Worm (Caenorhabditis elegans): ENCODE measurements around the gene C07A12.7.

C07A12.7 gene

ce11 chrX:4567110-4567509 lies 45.2 kb upstream of the C07A12.7 start (continued):
- TF ChIP-seq ceh-62 (tag; optimal IDR thresholded peaks at IDR 0.05) (no peak), pqm-1 (tag; optimal IDR thresholded peaks at IDR 0.05) (peak; percentile 70), cey-2 (tag; optimal IDR thresholded peaks at IDR 0.05; ENCODE audit: borderline replicate concordance, insufficient read depth) (no peak), nhr-28 (tag; optimal IDR thresholded peaks at IDR 0.05) (peak; percentile 53), daf-16 (GFP tag; optimal IDR thresholded peaks at IDR 0.05) (no peak), daf-16 (tag; optimal IDR thresholded peaks at IDR 0.05) (peak; percentile 18), hlh-11 (tag; optimal IDR thresholded peaks at IDR 0.05) (peak; percentile 32), set-16 (GFP tag; IDR thresholded peaks at IDR 0.05) (no peak), zip-11 (GFP tag; IDR thresholded peaks at IDR 0.05) (no peak), zfp-2 (tag; optimal IDR thresholded peaks at IDR 0.05) (no peak), ztf-7 (tag; optimal IDR thresholded peaks at IDR 0.05) (no peak), aly-2 (tag; optimal IDR thresholded peaks at IDR 0.05) (no peak), zip-2 (tag; optimal IDR thresholded peaks at IDR 0.05) (no peak), T26A8.4 (GFP tag; IDR thresholded peaks at IDR 0.05) (no peak), dmd-8 (GFP tag; IDR thresholded peaks at IDR 0.05) (no peak), nhr-111 (GFP tag; optimal IDR thresholded peaks at IDR 0.05) (no peak), dmd-6 (GFP tag; IDR thresholded peaks at IDR 0.05) (peak; percentile 83), hif-1 (tag; optimal IDR thresholded peaks at IDR 0.05) (no peak), nhr-77 (tag; optimal IDR thresholded peaks at IDR 0.05) (no peak), daf-8 (GFP tag; IDR thresholded peaks at IDR 0.05) (no peak), pha-4 (GFP tag; IDR thresholded peaks at IDR 0.05) (no peak), pha-4 (tag; optimal IDR thresholded peaks at IDR 0.05) (no peak), nhr-42 (GFP tag; IDR thresholded peaks at IDR 0.05) (no peak), F37D6.2 (tag; optimal IDR thresholded peaks at IDR 0.05) (no peak), ZK337.2 (GFP tag; IDR thresholded peaks at IDR 0.05) (no peak), tra-1 (GFP tag; IDR thresholded peaks at IDR 0.05) (0 out of 2 replicates have a peak, but pooled peaks have one; percentile 7), sdz-12 (GFP tag; optimal IDR thresholded peaks at IDR 0.05) (no peak), tag-97 (GFP tag; IDR thresholded peaks at IDR 0.05) (no peak), saeg-2 (GFP tag; IDR thresholded peaks at IDR 0.05) (no peak), Y5F2A.4 (GFP tag; optimal IDR thresholded peaks at IDR 0.05) (no peak), aha-1 (tag) (peak; percentile 31), lin-15B (tag; optimal IDR thresholded peaks at IDR 0.05) (no peak), unc-62 (GFP tag; optimal IDR thresholded peaks at IDR 0.05 in 1 of 2) (no peak), unc-62 (tag; optimal IDR thresholded peaks at IDR 0.05) (no peak), lin-38 (GFP tag; IDR thresholded peaks at IDR 0.05) (no peak), skn-1 (tag; optimal IDR thresholded peaks at IDR 0.05) (no peak), lim-7 (GFP tag; IDR thresholded peaks at IDR 0.05) (no peak), mep-1 (tag; optimal IDR thresholded peaks at IDR 0.05) (no peak)

ce11 chrX:4564717-4565316 lies 42.9 kb upstream of the C07A12.7 start, which contains the start of gene amt-4:
amt-4 (plus strand) TSS chrX:4565302.
- TF ChIP-seq ctbp-1 (GFP tag; IDR thresholded peaks at IDR 0.05) (no peak), nhr-28 (tag; optimal IDR thresholded peaks at IDR 0.05) (peak; percentile 87), dmd-9 (GFP tag; IDR thresholded peaks at IDR 0.05) (no peak), lir-3 (tag; optimal IDR thresholded peaks at IDR 0.05) (no peak), nhr-41 (GFP tag; IDR thresholded peaks at IDR 0.05) (no peak), hlh-30 (tag; optimal IDR thresholded peaks at IDR 0.05; ENCODE audit: insufficient read depth) (peak; percentile 52), zfp-2 (tag; optimal IDR thresholded peaks at IDR 0.05) (no peak), arid-1 (GFP tag; conservative IDR thresholded peaks at IDR 0.05) (no peak), snpc-1.2 (GFP tag; IDR thresholded peaks at IDR 0.05) (no peak), nhr-102 (tag; optimal IDR thresholded peaks at IDR 0.05) (peak; percentile 61), F44E2.7 (GFP tag; IDR thresholded peaks at IDR 0.05) (no peak), ceh-28 (tag; optimal IDR thresholded peaks at IDR 0.05) (no peak), lsy-2 (tag; optimal IDR thresholded peaks at IDR 0.05) (no peak), ama-1 (optimal IDR thresholded peaks at IDR 0.05) (no peak), Y48G9A.11 (GFP tag; IDR thresholded peaks at IDR 0.05) (no peak), ceh-20 (GFP tag; IDR thresholded peaks at IDR 0.05) (no peak), hif-1 (tag; optimal IDR thresholded peaks at IDR 0.05) (no peak), nhr-6 (tag; optimal IDR thresholded peaks at IDR 0.05) (no peak), ceh-32 (tag; optimal IDR thresholded peaks at IDR 0.05; ENCODE audit: poor library complexity) (no peak), tag-97 (GFP tag; IDR thresholded peaks at IDR 0.05) (no peak), tra-1 (GFP tag; IDR thresholded peaks at IDR 0.05) (peak; percentile 48; the same call in 1 of the 2 replicates)
